Worm (Caenorhabditis elegans) whole organism, mixed stage, embryonic: Measurements from ENCODE around the gene D1086.5.
"Not testable (repeated sequence)": the region's sequence is repeated elsewhere in the genome, so short reads cannot be mapped to it uniquely, and the experiment has no call there.

Experiments
- M03D4.4 ChIP-seq: sonication (generic microtip); optimal IDR thresholded peaks from 2 replicates; lab custom pipeline; 2017; ENCODE audit warnings: mild to moderate bottlenecking, missing genetic modification characterization, missing compliant biosample characterization
- bed-3 ChIP-seq: fragments of 200-800 bp; sonication (Bioruptor generic); optimal IDR thresholded peaks from 3 replicates; lab custom pipeline; 2018; ENCODE audit warnings: mild to moderate bottlenecking, missing genetic modification characterization, moderate library complexity, missing compliant biosample characterization
- blmp-1 ChIP-seq: fragments of 150-350 bp; optimal IDR thresholded peaks from 2 replicates; lab custom pipeline; 2014; ENCODE audit warnings: missing biosample characterization, missing genetic modification characterization
- ceh-39 ChIP-seq: fragments of 150-350 bp; optimal IDR thresholded peaks from 2 replicates; lab custom pipeline; 2014; ENCODE audit warnings: missing biosample characterization, missing genetic modification characterization
- ceh-43 ChIP-seq: fragments of 200-800 bp; sonication (Bioruptor generic); optimal IDR thresholded peaks from 2 replicates; lab custom pipeline; 2018; ENCODE audit warnings: mild to moderate bottlenecking, missing genetic modification characterization, moderate library complexity, missing compliant biosample characterization
- ceh-83 ChIP-seq: fragments of 200-800 bp; sonication (Bioruptor generic); optimal IDR thresholded peaks from 2 replicates; lab custom pipeline; 2018; ENCODE audit warnings: mild to moderate bottlenecking, missing genetic modification characterization, missing compliant biosample characterization
- ces-1 ChIP-seq: fragments of 150-350 bp; optimal IDR thresholded peaks from 2 replicates; lab custom pipeline; 2014; ENCODE audit warnings: missing biosample characterization, missing genetic modification reagents, missing genetic modification characterization
- cnd-1 ChIP-seq: fragments of 200-800 bp; sonication (Bioruptor generic); optimal IDR thresholded peaks from 2 replicates; lab custom pipeline; 2018; ENCODE audit warnings: mild to moderate bottlenecking, missing genetic modification characterization, missing compliant biosample characterization
- drap-1 ChIP-seq: fragments of 200-800 bp; sonication (Bioruptor generic); optimal IDR thresholded peaks from 3 replicates; lab custom pipeline; 2018; ENCODE audit warnings: mild to moderate bottlenecking, missing genetic modification characterization, missing compliant biosample characterization
- elt-1 ChIP-seq: sonication (generic microtip); optimal IDR thresholded peaks from 2 replicates; lab custom pipeline; 2017; ENCODE audit warnings: missing genetic modification characterization, mild to moderate bottlenecking, missing compliant biosample characterization, antibody characterized with exemption, moderate library complexity, borderline replicate concordance; ENCODE audit not compliant: insufficient read depth
- elt-3 ChIP-seq: fragments of 150-350 bp; optimal IDR thresholded peaks from 2 replicates; lab custom pipeline; 2014; ENCODE audit warnings: missing biosample characterization, missing genetic modification characterization
- flh-1 ChIP-seq: fragments of 200-800 bp; sonication (Bioruptor generic); optimal IDR thresholded peaks from 2 replicates; lab custom pipeline; 2018; ENCODE audit warnings: mild to moderate bottlenecking, missing genetic modification characterization, moderate library complexity, missing compliant biosample characterization
- ham-2 ChIP-seq: fragments of 200-800 bp; sonication (Bioruptor generic); optimal IDR thresholded peaks from 2 replicates; lab custom pipeline; 2018; ENCODE audit warnings: mild to moderate bottlenecking, missing genetic modification characterization, missing compliant biosample characterization
- hlh-1 ChIP-seq: fragments of 150-350 bp; optimal IDR thresholded peaks from 2 replicates; lab custom pipeline; 2014; ENCODE audit warnings: missing biosample characterization, missing genetic modification reagents, missing genetic modification characterization
- lin-13 ChIP-seq: fragments of 150-350 bp; optimal IDR thresholded peaks from 2 replicates; lab custom pipeline; 2014; ENCODE audit warnings: missing biosample characterization, missing genetic modification characterization
- lin-32 ChIP-seq: fragments of 200-800 bp; sonication (Bioruptor generic); optimal IDR thresholded peaks from 2 replicates; lab custom pipeline; 2018; ENCODE audit warnings: mild to moderate bottlenecking, missing genetic modification characterization, missing compliant biosample characterization
- lsy-2 ChIP-seq: fragments of 150-350 bp; optimal IDR thresholded peaks from 2 replicates; lab custom pipeline; 2014; ENCODE audit warnings: missing biosample characterization, missing genetic modification characterization
- mab-5 ChIP-seq: fragments of 150-350 bp; optimal IDR thresholded peaks from 2 replicates; lab custom pipeline; 2014; ENCODE audit warnings: missing biosample characterization, missing genetic modification characterization
- mep-1 ChIP-seq: fragments of 150-350 bp; optimal IDR thresholded peaks from 2 replicates; lab custom pipeline; 2017; ENCODE audit warnings: missing biosample characterization, missing genetic modification reagents, missing genetic modification characterization, inconsistent platforms
- mls-2 ChIP-seq: sonication (generic microtip); optimal IDR thresholded peaks from 2 replicates; lab custom pipeline; 2016; ENCODE audit warnings: mild to moderate bottlenecking, missing genetic modification characterization, moderate library complexity, missing compliant biosample characterization
- nhr-12 ChIP-seq: fragments of 150-350 bp; optimal IDR thresholded peaks from 2 replicates; lab custom pipeline; 2014; ENCODE audit warnings: missing biosample characterization, missing genetic modification characterization
- nhr-2 ChIP-seq: fragments of 150-350 bp; optimal IDR thresholded peaks from 2 replicates; lab custom pipeline; 2014; ENCODE audit warnings: missing biosample characterization, missing genetic modification characterization
- nhr-237 ChIP-seq: fragments of 150-350 bp; optimal IDR thresholded peaks from 2 replicates; lab custom pipeline; 2014; ENCODE audit warnings: missing biosample characterization, missing genetic modification characterization
- nhr-28 ChIP-seq: fragments of 150-350 bp; optimal IDR thresholded peaks from 2 replicates; lab custom pipeline; 2014; ENCODE audit warnings: missing biosample characterization, missing genetic modification characterization
- nhr-76 ChIP-seq: sonication (generic microtip); optimal IDR thresholded peaks from 2 replicates; lab custom pipeline; 2017; ENCODE audit warnings: missing biosample characterization, missing genetic modification characterization
- pha-4 ChIP-seq: fragments of 150-350 bp; optimal IDR thresholded peaks from 2 replicates; lab custom pipeline; 2018; ENCODE audit warnings: missing biosample characterization, missing genetic modification reagents, missing genetic modification characterization
- sem-2 ChIP-seq: fragments of 200-800 bp; sonication (Bioruptor generic); optimal IDR thresholded peaks from 2 replicates; lab custom pipeline; 2018; ENCODE audit warnings: mild to moderate bottlenecking, missing genetic modification characterization, missing compliant biosample characterization
- snpc-4 ChIP-seq: fragments of 150-350 bp; optimal IDR thresholded peaks from 2 replicates; lab custom pipeline; 2014; ENCODE audit warnings: missing biosample characterization, missing genetic modification characterization
- sptf-1 ChIP-seq: sonication (generic microtip); optimal IDR thresholded peaks from 2 replicates; lab custom pipeline; 2017; ENCODE audit warnings: mild to moderate bottlenecking, missing genetic modification characterization, moderate library complexity, missing compliant biosample characterization
- tbx-8 ChIP-seq: fragments of 200-800 bp; sonication (Bioruptor generic); optimal IDR thresholded peaks from 2 replicates; lab custom pipeline; 2018; ENCODE audit warnings: mild to moderate bottlenecking, missing genetic modification characterization, moderate library complexity, missing compliant biosample characterization
- unc-120 ChIP-seq: sonication (generic microtip); optimal IDR thresholded peaks from 2 replicates; lab custom pipeline; 2017; ENCODE audit warnings: missing genetic modification characterization, missing compliant biosample characterization; ENCODE audit not compliant: poor library complexity, severe bottlenecking
- unc-39 ChIP-seq: fragments of 150-350 bp; optimal IDR thresholded peaks from 2 replicates; lab custom pipeline; 2014; ENCODE audit warnings: missing biosample characterization, missing genetic modification characterization
- unc-62 ChIP-seq: fragments of 150-350 bp; optimal IDR thresholded peaks from 2 replicates; lab custom pipeline; 2014; ENCODE audit warnings: missing biosample characterization, missing genetic modification reagents, missing genetic modification characterization
- zip-8 ChIP-seq: fragments of 150-350 bp; optimal IDR thresholded peaks from 2 replicates; lab custom pipeline; 2014; ENCODE audit warnings: missing biosample characterization, missing genetic modification characterization
- ztf-11 ChIP-seq: fragments of 150-350 bp; optimal IDR thresholded peaks from 2 replicates; lab custom pipeline; 2014; ENCODE audit warnings: missing biosample characterization, missing genetic modification characterization

Gene D1086.5

ce11 chrV:14090309-14090967 is at the start of gene D1086.5, which contains the start of gene him-5:
Gene D1086.5 (minus strand): TSS chrV:14090359.
Gene him-5 (plus strand): TSS chrV:14090426.
- TF ChIP-seq nhr-76 (tag; lab: Kevin White, UChicago) (no peak), nhr-12 (tag; lab: Kevin White, UChicago) (no peak), ces-1 (GFP tag; lab: Kevin White, UChicago) (no peak), sptf-1 (tag; lab: Kevin White, UChicago) (no peak), drap-1 (GFP tag; lab: Kevin White, UChicago) (no peak), ceh-83 (GFP tag; lab: Kevin White, UChicago) (no peak), bed-3 (GFP tag; lab: Kevin White, UChicago) (no peak), ham-2 (no peak), lsy-2 (tag; lab: Kevin White, UChicago) (no peak), zip-8 (tag; lab: Kevin White, UChicago) (no peak), nhr-2 (no peak), M03D4.4 (tag; lab: Kevin White, UChicago) (no peak), mls-2 (tag; lab: Kevin White, UChicago) (no peak), nhr-237 (tag; lab: Kevin White, UChicago) (no peak), lin-13 (no peak), mep-1 (tag; lab: Kevin White, UChicago) (no peak), ceh-43 (GFP tag; lab: Kevin White, UChicago) (no peak), cnd-1 (tag; lab: Kevin White, UChicago) (no peak), lin-32 (no peak)

- TF ChIP-seq mls-2 (tag; lab: Kevin White, UChicago) (peak; percentile 16), ham-2 (peak; percentile 6), nhr-12 (tag; lab: Kevin White, UChicago) (no peak), M03D4.4 (tag; lab: Kevin White, UChicago) (no peak), flh-1 (GFP tag; lab: Kevin White, UChicago) (no peak), ceh-43 (GFP tag; lab: Kevin White, UChicago) (peak; percentile 46), ces-1 (GFP tag; lab: Kevin White, UChicago) (peak; percentile 72), hlh-1 (tag; lab: Kevin White, UChicago) (peak; percentile 28), unc-120 (tag; lab: Kevin White, UChicago) (peak; percentile 55)
- TF ChIP-seq, all 35 proteins: peak for 6
Observed at ce11 chrV:14139252-14140100, 49.3 kb upstream of the D1086.5 start.

ce11 chrV:14137766-14138165 is 47.6 kb upstream of the D1086.5 start, which contains the start of gene AH10.4:
Gene AH10.4 (minus strand): TSS chrV:14137866.
- not testable (repeated sequence) for TF ChIP-seq sptf-1 (tag; lab: Kevin White, UChicago); elt-1 (tag; lab: Kevin White, UChicago); unc-62 (GFP tag; lab: Kevin White, UChicago)
- TF ChIP-seq, all 35 proteins: peak for 0; not testable (repeated sequence) for 35

ce11 chrV:14136152-14136551 is 46.0 kb upstream of the D1086.5 start:
- TF ChIP-seq M03D4.4 (tag; lab: Kevin White, UChicago) = peak; percentile 27
- TF ChIP-seq nhr-237 (tag; lab: Kevin White, UChicago) = peak; percentile 78
- TF ChIP-seq mep-1 (tag; lab: Kevin White, UChicago) = peak; percentile 72
- TF ChIP-seq zip-8 (tag; lab: Kevin White, UChicago) = no peak
- TF ChIP-seq unc-120 (tag; lab: Kevin White, UChicago) = peak; percentile 59
- peak; percentile 86 for TF ChIP-seq pha-4 (tag; lab: Kevin White, UChicago)
- TF ChIP-seq sptf-1 (tag; lab: Kevin White, UChicago) = peak; percentile 54
- no peak for TF ChIP-seq mab-5 (tag; lab: Kevin White, UChicago)
- TF ChIP-seq ham-2 = peak; percentile 81
- no peak for TF ChIP-seq elt-3 (tag; lab: Kevin White, UChicago)
- peak; percentile 61 for TF ChIP-seq drap-1 (GFP tag; lab: Kevin White, UChicago)
- TF ChIP-seq ceh-43 (GFP tag; lab: Kevin White, UChicago) = no peak
- no peak for TF ChIP-seq ceh-83 (GFP tag; lab: Kevin White, UChicago)
- no peak for TF ChIP-seq elt-1 (tag; lab: Kevin White, UChicago)
- TF ChIP-seq tbx-8 (GFP tag; lab: Kevin White, UChicago) = no peak
- TF ChIP-seq blmp-1 = no peak
- no peak for TF ChIP-seq nhr-2
- TF ChIP-seq nhr-12 (tag; lab: Kevin White, UChicago) = no peak
- peak; percentile 51 for TF ChIP-seq hlh-1 (tag; lab: Kevin White, UChicago)
- no peak for TF ChIP-seq lin-13
- peak; percentile 64 for TF ChIP-seq unc-62 (GFP tag; lab: Kevin White, UChicago)
- no peak for TF ChIP-seq unc-39 (tag; lab: Kevin White, UChicago)
- TF ChIP-seq cnd-1 (tag; lab: Kevin White, UChicago) = peak; percentile 36
- no peak for TF ChIP-seq nhr-28 (tag; lab: Kevin White, UChicago)
- no peak for TF ChIP-seq bed-3 (GFP tag; lab: Kevin White, UChicago)
- no peak for TF ChIP-seq sem-2
- TF ChIP-seq mls-2 (tag; lab: Kevin White, UChicago) = peak; percentile 38
- TF ChIP-seq ceh-39 = no peak
- TF ChIP-seq nhr-76 (tag; lab: Kevin White, UChicago) = no peak
- no peak for TF ChIP-seq ztf-11 (tag; lab: Kevin White, UChicago)
- no peak for TF ChIP-seq snpc-4 (tag; lab: Kevin White, UChicago)
- TF ChIP-seq ces-1 (GFP tag; lab: Kevin White, UChicago) = peak; percentile 31
- no peak for TF ChIP-seq lin-32
- no peak for TF ChIP-seq flh-1 (GFP tag; lab: Kevin White, UChicago)
- peak; percentile 41 for TF ChIP-seq lsy-2 (tag; lab: Kevin White, UChicago)
